Worm (Caenorhabditis elegans): Measurements from ENCODE around the gene gcy-25.

gcy-25 gene

ce11 chrIV:15872633-15873032 is at the start of gene gcy-25:
TSS of gene gcy-25 (plus strand) at chrIV:15872933.
- TF ChIP-seq unc-62 (GFP tag; optimal IDR thresholded peaks at IDR 0.05): no peak

ce11 chrIV:15844064-15844463 is 28.7 kb upstream of the gcy-25 start:
- TF ChIP-seq unc-62 (GFP tag; optimal IDR thresholded peaks at IDR 0.05): no peak

ce11 chrIV:15846553-15846952 is 26.2 kb upstream of the gcy-25 start, which contains the start of gene Y105C5A.1270:
TSS of gene Y105C5A.1270 (minus strand) at chrIV:15846653.
- TF ChIP-seq unc-62 (GFP tag; optimal IDR thresholded peaks at IDR 0.05): no peak

- TF ChIP-seq unc-62 (GFP tag; optimal IDR thresholded peaks at IDR 0.05): no peak
Measured at ce11 chrIV:15847096-15847495, 25.6 kb upstream of the gcy-25 start, which contains the start of gene Y105C5A.1269. TSS of gene Y105C5A.1269 (plus strand) at chrIV:15847396.

ce11 chrIV:15849656-15850055 is 23.1 kb upstream of the gcy-25 start, which contains the start of gene Y105C5A.24:
TSS of gene Y105C5A.24 (plus strand) at chrIV:15849875.
- no peak for TF ChIP-seq unc-62 (GFP tag; optimal IDR thresholded peaks at IDR 0.05)

- no peak for TF ChIP-seq unc-62 (GFP tag; optimal IDR thresholded peaks at IDR 0.05)
Measured at ce11 chrIV:15850647-15851046, 22.1 kb upstream of the gcy-25 start.

ce11 chrIV:15852875-15853793 is 19.6 kb upstream of the gcy-25 start:
- no peak for TF ChIP-seq unc-62 (GFP tag; optimal IDR thresholded peaks at IDR 0.05)

ce11 chrIV:15853820-15854426 is 18.8 kb upstream of the gcy-25 start:
- no peak for TF ChIP-seq unc-62 (GFP tag; optimal IDR thresholded peaks at IDR 0.05)

- no peak for TF ChIP-seq unc-62 (GFP tag; optimal IDR thresholded peaks at IDR 0.05)
Measured at ce11 chrIV:15861499-15861898, 11.2 kb upstream of the gcy-25 start.

ce11 chrIV:15868288-15868687 is 4.4 kb upstream of the gcy-25 start:
- TF ChIP-seq unc-62 (GFP tag; optimal IDR thresholded peaks at IDR 0.05): no peak

ce11 chrIV:15870356-15870755 is 2.4 kb upstream of the gcy-25 start, which contains the start of gene Y105C5B.1:
TSS of gene Y105C5B.1 (plus strand) at chrIV:15870656.
- no peak for TF ChIP-seq unc-62 (GFP tag; optimal IDR thresholded peaks at IDR 0.05)

ce11 chrIV:15878262-15878661 is 5.5 kb downstream of the gcy-25 start:
- no peak for TF ChIP-seq unc-62 (GFP tag; optimal IDR thresholded peaks at IDR 0.05)

- no peak for TF ChIP-seq unc-62 (GFP tag; optimal IDR thresholded peaks at IDR 0.05)
Measured at ce11 chrIV:15880114-15880513, 7.4 kb downstream of the gcy-25 start.

ce11 chrIV:15883922-15884321 is 11.2 kb downstream of the gcy-25 start, which contains the start of gene Y105C5B.3:
TSS of gene Y105C5B.3 (plus strand) at chrIV:15884222.
- no peak for TF ChIP-seq unc-62 (GFP tag; optimal IDR thresholded peaks at IDR 0.05)

ce11 chrIV:15894133-15894532 is 21.4 kb downstream of the gcy-25 start, which contains the start of gene srv-14:
TSS of gene srv-14 (minus strand) at chrIV:15894233.
- no peak for TF ChIP-seq unc-62 (GFP tag; optimal IDR thresholded peaks at IDR 0.05)

- TF ChIP-seq unc-62 (GFP tag; optimal IDR thresholded peaks at IDR 0.05): no peak
Measured at ce11 chrIV:15894819-15895218, 22.1 kb downstream of the gcy-25 start.

- no peak for TF ChIP-seq unc-62 (GFP tag; optimal IDR thresholded peaks at IDR 0.05)
Measured at ce11 chrIV:15900158-15900557, 27.4 kb downstream of the gcy-25 start.

Measured in whole organism, dauer.